Fruit fly (Drosophila melanogaster): ENCODE measurements around the gene Hsp26.

Hsp26 gene

dm6 chr3L:9339021-9339420 is 38.2 kb downstream of the Hsp26 start:
- no peak for TF ChIP-seq pan (optimal IDR thresholded peaks at IDR 0.05)
- TF ChIP-seq Vsx2 (GFP tag; optimal IDR thresholded peaks at IDR 0.05; ENCODE audit: partially characterized antibody): no peak
- no peak for TF ChIP-seq Dif (GFP tag; optimal IDR thresholded peaks at IDR 0.05; ENCODE audit: partially characterized antibody)
- TF ChIP-seq jim (GFP tag; optimal IDR thresholded peaks at IDR 0.05): no peak
- no peak for TF ChIP-seq dmrt93B (GFP tag; optimal IDR thresholded peaks at IDR 0.05)
- TF ChIP-seq CG32264 (GFP tag; optimal IDR thresholded peaks at IDR 0.05): no peak
- no peak for TF ChIP-seq N (GFP tag; optimal IDR thresholded peaks at IDR 0.05)
- no peak for TF ChIP-seq OdsH (GFP tag; optimal IDR thresholded peaks at IDR 0.05)
- no peak for TF ChIP-seq rgr (GFP tag; optimal IDR thresholded peaks at IDR 0.05)
- TF ChIP-seq Dfd (GFP tag; optimal IDR thresholded peaks at IDR 0.05): no peak
- no peak for TF ChIP-seq Jra (GFP tag; optimal IDR thresholded peaks at IDR 0.05)
- TF ChIP-seq Abd-B (GFP tag; optimal IDR thresholded peaks at IDR 0.05): no peak
- no peak for TF ChIP-seq tai (GFP tag; optimal IDR thresholded peaks at IDR 0.05)

dm6 chr3L:9338510-9338909 is 38.7 kb downstream of the Hsp26 start, which contains the start of gene PGRP-LC:
PGRP-LC (plus strand) TSS chr3L:9338810.
- TF ChIP-seq rgr (GFP tag; optimal IDR thresholded peaks at IDR 0.05) (no peak), br (GFP tag; optimal IDR thresholded peaks at IDR 0.05) (no peak), Sp1 (GFP tag; optimal IDR thresholded peaks at IDR 0.05) (no peak)

- TF ChIP-seq dl (GFP tag; optimal IDR thresholded peaks at IDR 0.05; ENCODE audit: insufficient read depth in 1 of 2, partially characterized antibody in 2 of 2): peak in 1 of 2 experiments; percentile 40
- no peak for TF ChIP-seq woc (GFP tag; optimal IDR thresholded peaks at IDR 0.05)
Measured at dm6 chr3L:9337942-9338468, 39.2 kb downstream of the Hsp26 start.

dm6 chr3L:9335711-9336110 is 41.5 kb downstream of the Hsp26 start:
- TF ChIP-seq tai (GFP tag; optimal IDR thresholded peaks at IDR 0.05): no peak
- TF ChIP-seq dmrt93B (GFP tag; optimal IDR thresholded peaks at IDR 0.05): peak; percentile 4
- TF ChIP-seq CG9705 (GFP tag; optimal IDR thresholded peaks at IDR 0.05): no peak
- TF ChIP-seq Vsx2 (GFP tag; optimal IDR thresholded peaks at IDR 0.05; ENCODE audit: partially characterized antibody): no peak
- TF ChIP-seq Rel (GFP tag; optimal IDR thresholded peaks at IDR 0.05): no peak
- TF ChIP-seq Rel (tag; optimal IDR thresholded peaks at IDR 0.05): peak; percentile 91
- no peak for TF ChIP-seq jim (GFP tag; optimal IDR thresholded peaks at IDR 0.05)
- TF ChIP-seq Hr78 (GFP tag; optimal IDR thresholded peaks at IDR 0.05): no peak
- TF ChIP-seq dl (GFP tag; optimal IDR thresholded peaks at IDR 0.05; ENCODE audit: insufficient read depth in 1 of 2, partially characterized antibody in 2 of 2): peak in 1 of 2 experiments; percentile 0
- peak; percentile 11 for TF ChIP-seq OdsH (GFP tag; optimal IDR thresholded peaks at IDR 0.05)
- no peak for TF ChIP-seq brk (GFP tag; optimal IDR thresholded peaks at IDR 0.05)
- peak; percentile 13 for TF ChIP-seq rgr (GFP tag; optimal IDR thresholded peaks at IDR 0.05)
- no peak for TF ChIP-seq Hr83 (GFP tag; optimal IDR thresholded peaks at IDR 0.05; ENCODE audit: poor library complexity, severe bottlenecking)
- no peak for TF ChIP-seq sv (GFP tag; optimal IDR thresholded peaks at IDR 0.05)
- TF ChIP-seq CG32264 (GFP tag; optimal IDR thresholded peaks at IDR 0.05): no peak
- TF ChIP-seq Myc (optimal IDR thresholded peaks at IDR 0.05): no peak
- TF ChIP-seq h (GFP tag; optimal IDR thresholded peaks at IDR 0.05): peak; percentile 33
- TF ChIP-seq br (GFP tag; optimal IDR thresholded peaks at IDR 0.05): no peak
- TF ChIP-seq ey (GFP tag; optimal IDR thresholded peaks at IDR 0.05): no peak
- TF ChIP-seq psq (GFP tag; optimal IDR thresholded peaks at IDR 0.05): peak; percentile 73
- no peak for TF ChIP-seq Hnf4 (GFP tag; optimal IDR thresholded peaks at IDR 0.05)
- no peak for TF ChIP-seq HLH106 (tag; optimal IDR thresholded peaks at IDR 0.05)
- TF ChIP-seq dsf (GFP tag; optimal IDR thresholded peaks at IDR 0.05; ENCODE audit: borderline replicate concordance): no peak
- TF ChIP-seq sage (GFP tag; optimal IDR thresholded peaks at IDR 0.05): no peak
- no peak for TF ChIP-seq Dif (GFP tag; optimal IDR thresholded peaks at IDR 0.05; ENCODE audit: partially characterized antibody)
- no peak for TF ChIP-seq GATAd (GFP tag; optimal IDR thresholded peaks at IDR 0.05)
- TF ChIP-seq foxo (GFP tag; optimal IDR thresholded peaks at IDR 0.05): peak in 1 of 2 experiments; percentile 14
- no peak for TF ChIP-seq Mio (GFP tag; optimal IDR thresholded peaks at IDR 0.05)
- TF ChIP-seq usp (GFP tag; optimal IDR thresholded peaks at IDR 0.05): no peak
- TF ChIP-seq Abd-B (GFP tag; optimal IDR thresholded peaks at IDR 0.05): no peak
- no peak for TF ChIP-seq N (GFP tag; optimal IDR thresholded peaks at IDR 0.05)
- TF ChIP-seq woc (GFP tag; optimal IDR thresholded peaks at IDR 0.05): no peak
- no peak for TF ChIP-seq Jra (GFP tag; optimal IDR thresholded peaks at IDR 0.05)
- peak; percentile 4 for TF ChIP-seq Sp1 (GFP tag; optimal IDR thresholded peaks at IDR 0.05)
- TF ChIP-seq Dfd (GFP tag; optimal IDR thresholded peaks at IDR 0.05): no peak
- TF ChIP-seq lola (GFP tag; optimal IDR thresholded peaks at IDR 0.05): no peak
- TF ChIP-seq CrebA (GFP tag; optimal IDR thresholded peaks at IDR 0.05; ENCODE audit: borderline replicate concordance): no peak
